Worm (Caenorhabditis elegans) whole organism, late embryonic: ENCODE results near the gene twnk-1.
A peak's percentile ranks its signal among the peaks of the same experiment; 100 is the strongest.

ENCODE experiments used
- K09A11.1 ChIP-seq: sonication (generic microtip); optimal IDR thresholded peaks from 2 replicates; lab custom pipeline; 2017; ENCODE audit warnings: antibody characterized with exemption, mild to moderate bottlenecking, missing genetic modification characterization, missing compliant biosample characterization; ENCODE audit not compliant: insufficient read depth
- Y22D7AL.16 ChIP-seq: sonication (generic microtip); optimal IDR thresholded peaks from 2 replicates; lab custom pipeline; 2016; ENCODE audit warnings: missing genetic modification characterization, missing compliant biosample characterization
- ahr-1 ChIP-seq: sonication (generic microtip); optimal IDR thresholded peaks from 2 replicates; lab custom pipeline; 2016; ENCODE audit warnings: missing genetic modification characterization, missing compliant biosample characterization
- ama-1 ChIP-seq: fragments of 150-350 bp; optimal IDR thresholded peaks from 2 replicates; lab custom pipeline; 2014
- ceh-19 ChIP-seq: fragments of 200-800 bp; sonication (Bioruptor generic); optimal IDR thresholded peaks from 2 replicates; lab custom pipeline; 2018; ENCODE audit warnings: mild to moderate bottlenecking, missing genetic modification characterization, missing compliant biosample characterization
- ceh-2 ChIP-seq: sonication (generic microtip); optimal IDR thresholded peaks from 2 replicates; lab custom pipeline; 2016; ENCODE audit warnings: missing genotype, missing genetic modification characterization, missing compliant biosample characterization
- ceh-22 ChIP-seq: sonication (generic microtip); optimal IDR thresholded peaks from 2 replicates; lab custom pipeline; 2017; ENCODE audit warnings: missing biosample characterization, missing genetic modification characterization
- ceh-30 ChIP-seq: fragments of 150-350 bp; optimal IDR thresholded peaks from 2 replicates; lab custom pipeline; 2014; ENCODE audit warnings: missing biosample characterization, missing genetic modification characterization
- ceh-31 ChIP-seq: sonication (generic microtip); optimal IDR thresholded peaks from 2 replicates; lab custom pipeline; 2016; ENCODE audit warnings: missing genetic modification characterization, missing compliant biosample characterization
- ceh-45 ChIP-seq: fragments of 200-800 bp; sonication (Bioruptor generic); IDR thresholded peaks from 2 replicates; pipeline ENCODE4 v1.3.6; 2022; ENCODE audit warnings: missing genetic modification reagents, missing genetic modification characterization, missing compliant biosample characterization
- ceh-48 ChIP-seq: sonication (generic microtip); optimal IDR thresholded peaks from 2 replicates; lab custom pipeline; 2016; ENCODE audit warnings: missing genetic modification characterization, inconsistent platforms, missing compliant biosample characterization
- ceh-9 ChIP-seq: sonication (generic microtip); optimal IDR thresholded peaks from 2 replicates; lab custom pipeline; 2016; ENCODE audit warnings: mild to moderate bottlenecking, missing genetic modification characterization, inconsistent platforms, missing compliant biosample characterization
- dmd-4 ChIP-seq: sonication (generic microtip); optimal IDR thresholded peaks from 2 replicates; lab custom pipeline; 2016; ENCODE audit warnings: borderline replicate concordance, missing genetic modification characterization, missing compliant biosample characterization
- elt-4 ChIP-seq: sonication (generic microtip); optimal IDR thresholded peaks from 2 replicates; lab custom pipeline; 2016; ENCODE audit warnings: missing genetic modification characterization, missing compliant biosample characterization
- fax-1 ChIP-seq: sonication (generic microtip); optimal IDR thresholded peaks from 2 replicates; lab custom pipeline; 2016; ENCODE audit warnings: missing genotype, missing genetic modification characterization, missing compliant biosample characterization
- fkh-10 ChIP-seq: fragments of 150-350 bp; optimal IDR thresholded peaks from 2 replicates; lab custom pipeline; 2014; ENCODE audit warnings: missing biosample characterization, missing genetic modification reagents, missing genetic modification characterization
- gmeb-2 ChIP-seq: sonication (generic microtip); optimal IDR thresholded peaks from 2 replicates; lab custom pipeline; 2016; ENCODE audit warnings: missing genetic modification characterization, inconsistent platforms, missing compliant biosample characterization
- hlh-13 ChIP-seq: fragments of 200-800 bp; sonication (Bioruptor generic); optimal IDR thresholded peaks from 2 replicates; lab custom pipeline; 2018; ENCODE audit warnings: mild to moderate bottlenecking, missing genetic modification characterization, missing compliant biosample characterization
- lim-6 ChIP-seq: sonication (generic microtip); optimal IDR thresholded peaks from 2 replicates; lab custom pipeline; 2016; ENCODE audit warnings: missing genetic modification characterization, missing compliant biosample characterization
- lin-11 ChIP-seq: fragments of 200-800 bp; sonication (Bioruptor generic); optimal IDR thresholded peaks from 2 replicates; lab custom pipeline; 2018; ENCODE audit warnings: mild to moderate bottlenecking, missing genetic modification characterization, missing compliant biosample characterization
- mec-3 ChIP-seq: sonication (generic microtip); optimal IDR thresholded peaks from 2 replicates; lab custom pipeline; 2016; ENCODE audit warnings: borderline replicate concordance, missing genetic modification characterization, missing compliant biosample characterization
- npax-4 ChIP-seq: sonication (generic microtip); optimal IDR thresholded peaks from 2 replicates; lab custom pipeline; 2016; ENCODE audit warnings: missing genetic modification characterization, missing compliant biosample characterization
- odd-2 ChIP-seq: sonication (generic microtip); optimal IDR thresholded peaks from 2 replicates; lab custom pipeline; 2017; ENCODE audit warnings: antibody characterized with exemption, mild to moderate bottlenecking, missing genetic modification characterization, missing compliant biosample characterization
- pag-3 ChIP-seq: sonication (generic microtip); optimal IDR thresholded peaks from 2 replicates; lab custom pipeline; 2016; ENCODE audit warnings: missing compliant biosample characterization, missing genetic modification characterization, borderline replicate concordance
- pat-9 ChIP-seq: fragments of 200-800 bp; sonication (Bioruptor generic); optimal IDR thresholded peaks from 2 replicates; lab custom pipeline; 2018; ENCODE audit warnings: mild to moderate bottlenecking, missing genetic modification characterization, moderate library complexity, missing compliant biosample characterization
- pax-1 ChIP-seq: fragments of 150-350 bp; optimal IDR thresholded peaks from 2 replicates; lab custom pipeline; 2014; ENCODE audit warnings: missing biosample characterization, missing genetic modification characterization
- pha-2 ChIP-seq: sonication (generic microtip); optimal IDR thresholded peaks from 2 replicates; lab custom pipeline; 2017; ENCODE audit warnings: mild to moderate bottlenecking, missing genetic modification characterization, missing compliant biosample characterization
- ref-2 ChIP-seq: sonication (generic microtip); optimal IDR thresholded peaks from 2 replicates; lab custom pipeline; 2016; ENCODE audit warnings: missing genetic modification characterization, missing compliant biosample characterization
- rnt-1 ChIP-seq: sonication (generic microtip); optimal IDR thresholded peaks from 2 replicates; lab custom pipeline; 2016; ENCODE audit warnings: missing genetic modification characterization, missing compliant biosample characterization
- sox-4 ChIP-seq: sonication (generic microtip); optimal IDR thresholded peaks from 2 replicates; lab custom pipeline; 2017; ENCODE audit warnings: mild to moderate bottlenecking, missing genetic modification characterization, inconsistent platforms, missing compliant biosample characterization
- syd-9 ChIP-seq: sonication (generic microtip); optimal IDR thresholded peaks from 2 replicates; lab custom pipeline; 2016; ENCODE audit warnings: mild to moderate bottlenecking, missing genetic modification characterization, moderate library complexity, missing compliant biosample characterization
- tbx-2 ChIP-seq: sonication (generic microtip); optimal IDR thresholded peaks from 2 replicates; lab custom pipeline; 2016; ENCODE audit warnings: missing genetic modification characterization, missing compliant biosample characterization
- ttx-3 ChIP-seq: sonication (generic microtip); optimal IDR thresholded peaks from 2 replicates; lab custom pipeline; 2016; ENCODE audit warnings: missing genetic modification reagents, missing genetic modification characterization, missing compliant biosample characterization
- unc-42 ChIP-seq: sonication (generic microtip); optimal IDR thresholded peaks from 2 replicates; lab custom pipeline; 2016; ENCODE audit warnings: missing genotype, missing genetic modification characterization, missing compliant biosample characterization
- unc-86 ChIP-seq: sonication (generic microtip); optimal IDR thresholded peaks from 2 replicates; lab custom pipeline; 2016; ENCODE audit warnings: missing genetic modification characterization, missing compliant biosample characterization
- zip-5 ChIP-seq: sonication (generic microtip); optimal IDR thresholded peaks from 2 replicates; lab custom pipeline; 2016; ENCODE audit warnings: missing genetic modification characterization, missing compliant biosample characterization

Gene twnk-1

DNA sequence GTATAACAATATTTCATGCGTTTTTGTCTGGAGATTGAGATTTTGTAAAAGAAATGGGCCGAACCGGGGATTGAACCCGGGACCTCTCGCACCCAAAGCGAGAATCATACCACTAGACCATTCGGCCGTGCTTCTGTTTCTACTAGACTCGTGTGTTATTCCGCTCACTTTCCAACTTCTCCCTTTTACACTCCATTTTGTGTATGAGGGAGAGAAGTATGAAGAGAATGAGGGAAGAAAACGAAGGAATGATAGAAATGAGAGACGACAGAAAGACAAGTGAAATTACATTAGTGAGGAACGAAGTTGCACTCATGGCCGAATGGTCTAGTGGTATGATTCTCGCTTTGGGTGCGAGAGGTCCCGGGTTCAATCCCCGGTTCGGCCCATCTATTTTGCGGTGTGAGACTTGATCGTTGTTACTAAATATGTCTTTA lies 10.2 kb downstream of the twnk-1 start (continued):
- peak; percentile 86 for TF ChIP-seq syd-9 (tag; lab: Kevin White, UChicago)
- TF ChIP-seq tbx-2 (tag; lab: Kevin White, UChicago) = peak; percentile 82
- TF ChIP-seq pax-1 = no peak
- TF ChIP-seq K09A11.1 = peak; percentile 60
- peak; percentile 28 for TF ChIP-seq mec-3 (tag; lab: Kevin White, UChicago)
- TF ChIP-seq Y22D7AL.16 (tag; lab: Kevin White, UChicago) = peak; percentile 72
- TF ChIP-seq lin-11 = peak; percentile 77
- no peak for TF ChIP-seq ceh-22 (tag; lab: Kevin White, UChicago)
- TF ChIP-seq pha-2 (tag; lab: Kevin White, UChicago) = peak; percentile 83
- peak; percentile 84 for TF ChIP-seq ceh-31
- peak; percentile 86 for TF ChIP-seq fax-1 (tag; lab: Kevin White, UChicago)
- TF ChIP-seq odd-2 (tag; lab: Kevin White, UChicago) = peak; percentile 23
- TF ChIP-seq ceh-19 = peak; percentile 92
- peak; percentile 87 for TF ChIP-seq pat-9 (tag; lab: Kevin White, UChicago)
- peak; percentile 79 for TF ChIP-seq ref-2 (tag; lab: Kevin White, UChicago)
- TF ChIP-seq sox-4 (tag; lab: Kevin White, UChicago) = peak; percentile 92
- peak; percentile 78 for TF ChIP-seq ceh-48 (tag; lab: Kevin White, UChicago)
- TF ChIP-seq ceh-2 = peak; percentile 65
- TF ChIP-seq rnt-1 (tag; lab: Kevin White, UChicago) = peak; percentile 78
- peak; percentile 89 for TF ChIP-seq hlh-13 (GFP tag; lab: Kevin White, UChicago)
- peak; percentile 41 for TF ChIP-seq pag-3

DNA sequence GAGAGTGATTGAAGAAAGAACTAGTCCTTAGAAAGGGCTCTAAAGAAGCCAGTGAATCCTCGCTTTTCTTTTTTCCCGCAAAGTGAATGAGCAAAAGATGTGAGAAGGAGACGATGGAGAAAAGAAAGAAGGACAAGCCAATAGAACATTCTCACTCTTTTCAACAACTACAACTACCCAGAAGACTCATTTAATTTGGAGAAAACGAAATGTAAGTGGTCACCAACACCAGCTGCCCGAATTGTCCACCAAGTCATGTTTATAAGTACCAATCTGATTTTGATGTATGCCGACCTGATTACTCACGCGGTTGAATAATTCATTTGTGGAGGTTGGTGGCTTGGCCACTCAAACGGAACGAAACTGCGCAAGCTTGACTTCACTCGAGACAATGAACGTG lies 11.6 kb downstream of the twnk-1 start:
- TF ChIP-seq ceh-31 (peak; percentile 49), unc-86 (tag; lab: Kevin White, UChicago) (no peak), unc-42 (tag; lab: Kevin White, UChicago) (peak; percentile 65)

DNA sequence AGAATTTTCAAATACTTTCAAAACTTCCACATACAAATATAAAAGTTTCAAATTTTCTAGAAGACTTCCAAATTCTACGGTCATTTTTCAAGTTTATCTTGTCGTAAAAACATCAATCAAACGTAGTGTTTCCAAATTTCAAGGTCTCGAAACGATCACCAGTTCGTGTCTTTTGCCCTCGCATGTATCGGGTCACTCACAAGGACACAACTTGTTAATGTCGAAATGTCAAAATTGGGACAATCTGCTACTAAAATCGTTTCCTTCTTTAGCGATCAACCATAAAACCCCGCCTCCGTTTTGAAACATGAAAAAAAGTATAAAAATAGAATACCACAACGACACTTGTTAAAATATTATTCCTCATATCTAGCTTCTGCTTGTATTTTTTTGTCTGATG lies 12.5 kb downstream of the twnk-1 start:
- TF ChIP-seq unc-86 (tag; lab: Kevin White, UChicago) (no peak), ceh-9 (tag; lab: Kevin White, UChicago) (no peak), ama-1 (lab: Kevin White, UChicago) (no peak), gmeb-2 (tag; lab: Kevin White, UChicago) (no peak), unc-42 (tag; lab: Kevin White, UChicago) (no peak), ref-2 (tag; lab: Kevin White, UChicago) (no peak), mec-3 (tag; lab: Kevin White, UChicago) (no peak), K09A11.1 (no peak), lin-11 (no peak), fkh-10 (GFP tag; lab: Kevin White, UChicago) (no peak), ceh-2 (no peak), zip-5 (tag; lab: Kevin White, UChicago) (no peak), fax-1 (tag; lab: Kevin White, UChicago) (no peak), pat-9 (tag; lab: Kevin White, UChicago) (no peak), rnt-1 (tag; lab: Kevin White, UChicago) (no peak), ttx-3 (tag; lab: Kevin White, UChicago) (no peak), elt-4 (no peak), ceh-45 (no peak), lim-6 (tag; lab: Kevin White, UChicago) (no peak), dmd-4 (tag; lab: Kevin White, UChicago) (no peak)

DNA sequence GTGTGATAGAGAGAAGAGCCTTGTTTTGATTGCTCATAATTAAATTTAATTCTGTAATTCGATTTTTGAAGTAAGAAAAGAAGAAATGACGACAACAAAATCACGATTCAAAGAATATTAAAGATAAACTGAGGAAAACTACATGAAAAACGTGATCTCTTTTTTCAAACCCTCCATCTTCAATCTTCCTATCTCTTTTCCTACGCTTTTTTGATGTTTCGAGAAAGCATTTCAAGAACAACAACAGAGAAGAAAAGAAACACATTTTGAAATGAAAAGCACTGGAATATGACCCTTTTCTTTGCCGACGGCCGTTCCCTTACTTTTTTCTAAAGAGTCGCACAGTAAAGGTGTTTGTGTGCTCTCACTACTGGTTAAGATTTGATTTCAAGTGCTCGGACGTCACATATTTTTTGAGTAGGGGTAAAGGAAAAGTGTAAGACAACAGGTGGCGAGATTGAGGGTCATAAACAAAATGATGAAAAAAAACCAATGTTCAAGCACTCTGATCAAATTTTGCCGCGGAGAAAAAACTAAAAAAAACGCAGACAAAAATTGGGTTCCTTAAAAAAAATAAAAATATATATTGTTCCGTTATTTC lies 15.0 kb downstream of the twnk-1 start, which contains the start of gene F13D11.3:
Gene F13D11.3, minus strand, starts transcription at position 51 of the 601 bp plus-strand sequence.
- TF ChIP-seq ceh-9 (tag; lab: Kevin White, UChicago) (no peak), ahr-1 (tag; lab: Kevin White, UChicago) (no peak), npax-4 (tag; lab: Kevin White, UChicago) (no peak), unc-42 (tag; lab: Kevin White, UChicago) (no peak), pax-1 (no peak), ceh-30 (tag; lab: Kevin White, UChicago) (no peak)
